Fruit fly (Drosophila melanogaster) whole organism, embryonic: ENCODE data around the gene CG15446.

Experiments used
- B-H2 ChIP-seq: fragments of 200-800 bp; sonication (Bioruptor generic); optimal IDR thresholded peaks from 2 replicates; lab custom pipeline; 2018; ENCODE audit warnings: missing biosample characterization, mild to moderate bottlenecking, missing genetic modification characterization
- CG10959 ChIP-seq: fragments of 200-800 bp; sonication (Bioruptor generic); IDR thresholded peaks from 2 replicates; pipeline ENCODE4 v1.3.6; 2022; ENCODE audit warnings: missing biosample characterization, missing genetic modification characterization
- CG11085 ChIP-seq: fragments of 200-800 bp; sonication (Bioruptor generic); IDR thresholded peaks from 2 replicates; pipeline ENCODE4 v1.3.6; 2022; ENCODE audit warnings: missing biosample characterization, missing genetic modification characterization
- CG15696 ChIP-seq: fragments of 200-800 bp; sonication (Bioruptor generic); optimal IDR thresholded peaks from 2 replicates; lab custom pipeline; 2019; ENCODE audit warnings: missing biosample characterization, mild to moderate bottlenecking, missing genetic modification characterization, moderate library complexity
- CG34224 ChIP-seq: fragments of 200-800 bp; sonication (Bioruptor generic); IDR thresholded peaks from 3 replicates; pipeline ENCODE4 v1.3.6; 2022; ENCODE audit warnings: missing biosample characterization, missing genetic modification characterization; ENCODE audit not compliant: partially characterized antibody
- Dfd ChIP-seq, 2 experiments: fragments of >200 bp; optimal IDR thresholded peaks; 2 replicates each; lab custom pipeline; 2017; ENCODE audit warnings: missing biosample characterization in 2 of 2, missing genetic modification characterization in 2 of 2
- NK7.1 ChIP-seq: fragments of 200-800 bp; sonication (Bioruptor generic); optimal IDR thresholded peaks from 3 replicates; lab custom pipeline; 2016; ENCODE audit warnings: missing biosample characterization, missing genetic modification characterization
- Spps ChIP-seq: fragments of 200-800 bp; sonication (Bioruptor generic); optimal IDR thresholded peaks from 2 replicates; lab custom pipeline; 2018; ENCODE audit warnings: missing biosample characterization, mild to moderate bottlenecking, missing genetic modification characterization
- crc ChIP-seq: fragments of 200-800 bp; sonication (Bioruptor generic); optimal IDR thresholded peaks from 2 replicates; lab custom pipeline; 2016; ENCODE audit warnings: missing biosample characterization, missing genetic modification characterization
- eve ChIP-seq, 2 experiments: fragments of >200 bp; optimal IDR thresholded peaks; 2 replicates each; lab custom pipeline; 2017; ENCODE audit warnings: missing biosample characterization in 2 of 2, missing genetic modification characterization in 2 of 2
- ttk ChIP-seq: fragments of 200-800 bp; sonication (Bioruptor generic); IDR thresholded peaks from 2 replicates; pipeline ENCODE4 v2.1.2; 2022; ENCODE audit warnings: missing biosample characterization, missing genetic modification characterization
- usp ChIP-seq: fragments of >200 bp; optimal IDR thresholded peaks from 2 replicates; lab custom pipeline; 2017; ENCODE audit warnings: missing biosample characterization, missing genetic modification characterization

DNA sequence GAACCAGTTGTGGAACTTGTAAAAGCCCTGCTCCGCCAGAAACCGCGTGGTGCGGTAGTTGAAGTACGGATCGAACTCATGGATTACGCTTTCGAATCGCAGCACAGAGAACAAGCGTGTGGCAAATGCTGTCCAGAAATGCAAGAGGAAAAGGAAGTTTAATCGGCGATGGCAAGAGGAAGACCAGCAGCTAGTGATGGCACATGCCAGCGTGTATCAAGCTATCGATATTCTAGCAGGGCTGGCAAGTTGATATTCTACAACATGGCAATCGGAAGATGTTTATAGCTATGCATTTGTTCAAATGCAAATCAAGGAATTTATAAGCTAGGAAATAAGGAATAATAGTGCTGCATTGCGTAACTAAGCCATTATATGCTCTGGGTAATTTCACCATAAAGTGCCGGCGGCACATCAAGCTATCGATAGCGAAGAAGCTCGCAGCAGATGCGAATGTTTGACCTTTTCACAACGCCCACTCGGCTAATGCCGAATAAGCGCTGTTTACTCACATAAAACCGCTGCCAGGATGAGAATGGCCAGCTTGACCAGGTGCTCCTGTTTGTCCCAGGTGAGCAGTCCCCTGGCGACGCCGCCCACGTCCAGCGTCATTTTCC is 48.8 kb downstream of the CG15446 start:
- peak; percentile 77; the same call in 1 of the 2 replicates for TF ChIP-seq CG11085 (GFP tag; lab: Robert Waterston, UW)
- peak; percentile 91 for TF ChIP-seq B-H2 (GFP tag; lab: Kevin White, UChicago)
- peak; percentile 47 for TF ChIP-seq Spps
- no peak for TF ChIP-seq usp (GFP tag; lab: Kevin White, UChicago)
- TF ChIP-seq crc = peak; percentile 22
- peak; percentile 54 for TF ChIP-seq NK7.1
- no peak for TF ChIP-seq eve (GFP tag; optimal IDR thresholded peaks at IDR 0.05; lab: Kevin White, UChicago)
- TF ChIP-seq ttk = peak; percentile 39; the same call in 1 of the 2 replicates
- no peak for TF ChIP-seq Dfd (GFP tag; optimal IDR thresholded peaks at IDR 0.05; lab: Kevin White, UChicago)
- peak; percentile 63 for TF ChIP-seq CG34224
- peak; percentile 65 for TF ChIP-seq CG10959 (GFP tag; lab: Robert Waterston, UW)
- TF ChIP-seq CG15696 (tag; lab: Kevin White, UChicago) = peak; percentile 20
